Worm (Caenorhabditis elegans) whole organism, L4 larva: ENCODE results near the gene clpp-1.

ENCODE experiments used
- R02D3.7 ChIP-seq: fragments of 150-350 bp; sonication (generic microtip); optimal IDR thresholded peaks from 3 replicates; lab custom pipeline; 2014; ENCODE audit warnings: missing biosample characterization, missing genetic modification characterization
- fos-1 ChIP-seq: fragments of 150-350 bp; optimal IDR thresholded peaks from 2 replicates; lab custom pipeline; 2014; ENCODE audit warnings: missing biosample characterization, missing genetic modification characterization
- hlh-11 ChIP-seq: fragments of 200-800 bp; sonication (Bioruptor generic); optimal IDR thresholded peaks from 2 replicates; lab custom pipeline; 2018; ENCODE audit warnings: mild to moderate bottlenecking, missing genetic modification characterization, missing compliant biosample characterization
- mxl-3 ChIP-seq: fragments of 200-800 bp; sonication (Bioruptor generic); optimal IDR thresholded peaks from 2 replicates; lab custom pipeline; 2018; ENCODE audit warnings: mild to moderate bottlenecking, missing genetic modification characterization, missing compliant biosample characterization
- nhr-11 ChIP-seq: fragments of 150-350 bp; optimal IDR thresholded peaks from 2 replicates; lab custom pipeline; 2014; ENCODE audit warnings: missing biosample characterization, missing genetic modification characterization
- nhr-25 ChIP-seq: sonication (generic microtip); optimal IDR thresholded peaks from 2 replicates; lab custom pipeline; 2017; ENCODE audit warnings: missing genetic modification characterization, mild to moderate bottlenecking, missing compliant biosample characterization, antibody characterized with exemption, moderate library complexity, borderline replicate concordance; ENCODE audit not compliant: insufficient read depth
- nhr-28 ChIP-seq: fragments of 150-350 bp; optimal IDR thresholded peaks from 2 replicates; lab custom pipeline; 2014; ENCODE audit warnings: missing biosample characterization, missing genetic modification characterization
- nhr-42 ChIP-seq: fragments of 200-800 bp; sonication (Bioruptor generic); IDR thresholded peaks from 2 replicates; pipeline ENCODE4 v1.3.6; 2022; ENCODE audit warnings: missing genetic modification characterization, missing compliant biosample characterization
- nhr-76 ChIP-seq: fragments of 150-350 bp; optimal IDR thresholded peaks from 2 replicates; lab custom pipeline; 2014; ENCODE audit warnings: missing biosample characterization, missing genetic modification characterization
- skn-1 ChIP-seq: fragments of 150-350 bp; optimal IDR thresholded peaks from 2 replicates; lab custom pipeline; 2014; ENCODE audit warnings: missing biosample characterization, missing genetic modification characterization

DNA sequence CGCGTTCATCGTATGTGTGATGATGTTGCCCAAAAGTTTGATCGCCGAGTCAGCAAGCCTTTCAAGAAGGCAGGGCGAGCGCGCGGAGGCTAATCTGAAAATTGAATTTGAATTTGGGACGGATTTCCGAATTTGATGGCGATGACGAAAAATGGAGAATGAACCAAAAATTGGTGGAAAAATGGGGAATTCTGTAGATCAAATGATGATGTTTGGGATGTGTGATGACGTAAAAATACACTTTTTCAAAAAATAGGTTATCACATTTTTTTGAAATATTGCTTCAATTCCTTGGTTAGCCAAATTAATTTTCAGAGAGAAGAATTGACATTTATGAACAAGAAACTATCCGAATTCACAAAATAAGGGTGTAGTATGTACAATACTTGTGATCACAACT lies 23.1 kb downstream of the clpp-1 start, which contains the start of gene ZK971.1:
- TF ChIP-seq nhr-42 (no peak), nhr-25 (tag; lab: Kevin White, UChicago) (no peak), R02D3.7 (tag; lab: Kevin White, UChicago) (no peak), nhr-11 (tag; lab: Kevin White, UChicago) (no peak), nhr-28 (tag; lab: Kevin White, UChicago) (no peak), nhr-76 (tag; lab: Kevin White, UChicago) (no peak), skn-1 (tag; lab: Kevin White, UChicago) (no peak), hlh-11 (no peak), fos-1 (tag; lab: Kevin White, UChicago) (no peak), mxl-3 (GFP tag; lab: Kevin White, UChicago) (no peak)
